Worm (Caenorhabditis elegans) whole organism, L4 larva: Measurements from ENCODE around the gene srw-31.

ENCODE experiments used
- F49E8.2 ChIP-seq: sonication (generic microtip); optimal IDR thresholded peaks from 2 replicates; lab custom pipeline; 2016; ENCODE audit warnings: missing compliant biosample characterization, mild to moderate bottlenecking, missing genetic modification characterization, borderline replicate concordance
- ama-1 ChIP-seq: fragments of 150-350 bp; optimal IDR thresholded peaks from 2 replicates; lab custom pipeline; 2014; ENCODE audit warnings: inconsistent platforms, mixed read lengths
- arid-1 ChIP-seq: fragments of 200-800 bp; sonication (Bioruptor generic); conservative IDR thresholded peaks from 2 replicates; pipeline ENCODE4 v1.3.6; 2022; ENCODE audit warnings: missing genetic modification reagents, missing genetic modification characterization, missing compliant biosample characterization
- jun-1 ChIP-seq: fragments of 150-350 bp; optimal IDR thresholded peaks from 2 replicates; lab custom pipeline; 2014; ENCODE audit warnings: missing biosample characterization, missing genetic modification reagents, missing genetic modification characterization
- mdt-29 ChIP-seq: fragments of 200-800 bp; sonication (Bioruptor generic); IDR thresholded peaks from 2 replicates; pipeline ENCODE4 v1.3.6; 2022; ENCODE audit warnings: missing genetic modification reagents, missing genetic modification characterization, missing compliant biosample characterization
- nhr-25 ChIP-seq: sonication (generic microtip); optimal IDR thresholded peaks from 2 replicates; lab custom pipeline; 2017; ENCODE audit warnings: missing genetic modification characterization, mild to moderate bottlenecking, missing compliant biosample characterization, antibody characterized with exemption, moderate library complexity, borderline replicate concordance; ENCODE audit not compliant: insufficient read depth
- nhr-41 ChIP-seq: fragments of 200-800 bp; sonication (Bioruptor generic); IDR thresholded peaks from 2 replicates; pipeline ENCODE4 v1.3.6; 2022; ENCODE audit warnings: missing genetic modification reagents, missing genetic modification characterization, missing compliant biosample characterization
- unc-39 ChIP-seq: sonication (generic microtip); optimal IDR thresholded peaks from 2 replicates; lab custom pipeline; 2017; ENCODE audit warnings: missing biosample characterization, missing genetic modification characterization
- ztf-11 ChIP-seq: fragments of 150-350 bp; optimal IDR thresholded peaks from 2 replicates; lab custom pipeline; 2014; ENCODE audit warnings: missing biosample characterization, missing genetic modification characterization

- TF ChIP-seq mdt-29 (no peak), ztf-11 (tag; lab: Kevin White, UChicago) (no peak), jun-1 (tag; lab: Kevin White, UChicago) (no peak), F49E8.2 (tag; lab: Kevin White, UChicago) (no peak), nhr-25 (tag; lab: Kevin White, UChicago) (no peak), arid-1 (GFP tag; lab: Robert Waterston, UW) (no peak), ama-1 (lab: Kevin White, UChicago) (no peak), unc-39 (tag; lab: Kevin White, UChicago) (no peak), nhr-41 (no peak)
Measured at ce11 chrV:17485078-17485477, 21.3 kb upstream of the srw-31 start, which contains the start of gene srh-111.
